Fruit fly (Drosophila melanogaster) whole organism: Measurements from ENCODE around the gene Gyc89Db.

Source experiments
- CG8478 ChIP-seq: fragments of >200 bp; optimal IDR thresholded peaks from 2 replicates; lab custom pipeline; 2018; ENCODE audit warnings: inconsistent platforms
- Dll ChIP-seq: fragments of >200 bp; optimal IDR thresholded peaks from 2 replicates; lab custom pipeline; 2017
- EcR ChIP-seq, 2 experiments: fragments of >200 bp; optimal IDR thresholded peaks; 2 replicates each; lab custom pipeline; 2017; ENCODE audit warnings: missing biosample characterization in 2 of 2, missing genetic modification characterization in 2 of 2, missing genetic modification reagents in 2 of 2
- pan ChIP-seq: fragments of >200 bp; optimal IDR thresholded peaks from 2 replicates; lab custom pipeline; 2017
- psq ChIP-seq: fragments of >200 bp; optimal IDR thresholded peaks from 2 replicates; lab custom pipeline; 2017
- usp ChIP-seq: fragments of >200 bp; optimal IDR thresholded peaks from 2 replicates; lab custom pipeline; 2017; ENCODE audit warnings: missing biosample characterization, missing genetic modification characterization, mixed read lengths

DNA sequence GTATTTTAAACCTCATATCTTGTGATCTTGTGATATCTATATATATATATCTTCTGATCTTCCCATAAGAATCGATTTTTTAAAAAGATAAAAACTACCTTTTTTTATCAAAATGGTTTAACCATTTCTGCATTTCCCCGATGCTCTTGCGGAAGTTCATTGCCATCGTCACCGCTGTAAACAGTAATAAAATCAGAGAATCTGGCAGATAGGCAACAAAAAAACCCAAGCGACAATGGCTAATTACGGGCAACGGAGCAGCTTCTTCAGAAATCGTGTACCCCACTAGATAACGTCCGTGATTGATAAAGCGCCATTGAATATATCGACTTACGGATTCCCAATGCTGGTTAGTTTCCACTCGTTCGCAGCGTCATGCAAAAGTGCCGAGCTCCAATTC, 22.7 kb upstream of the Gyc89Db start, which contains the start of gene CG10405:
- TF ChIP-seq Dll (lab: Kevin White, UChicago) (no peak), CG8478 (lab: Kevin White, UChicago) (no peak), EcR (GFP tag; optimal IDR thresholded peaks at IDR 0.05; lab: Kevin White, UChicago) (no peak), usp (no peak), psq (no peak), pan (lab: Kevin White, UChicago) (no peak)
